Worm (Caenorhabditis elegans): Measurements from ENCODE around the gene str-208.

str-208 gene

DNA sequence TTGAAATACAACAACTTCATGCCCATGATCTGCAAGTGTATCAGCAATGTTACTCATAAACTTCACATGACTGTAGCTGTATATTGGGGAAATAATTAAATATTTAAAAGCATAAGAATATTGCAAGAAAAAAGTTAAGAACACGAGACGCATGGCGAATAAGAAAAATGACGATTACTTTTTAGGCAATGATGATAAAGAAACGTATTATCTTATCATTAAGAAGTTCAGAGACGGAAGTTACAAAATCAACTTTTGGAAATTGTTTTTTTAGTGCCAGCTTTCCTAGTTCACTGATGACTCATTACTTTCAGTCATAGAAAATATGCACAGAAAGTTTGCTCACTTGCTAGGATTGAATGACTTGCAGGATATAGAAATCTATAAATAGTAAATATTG, 43.8 kb downstream of the str-208 start, which contains the start of gene ugt-7:
Gene ugt-7, minus strand, starts transcription at position 161 of the 400 bp plus-strand sequence.
- TF ChIP-seq pes-1 (GFP tag; IDR thresholded peaks at IDR 0.05): no peak
- no peak for TF ChIP-seq ama-1 (optimal IDR thresholded peaks at IDR 0.05)
- no peak for TF ChIP-seq tra-4 (tag; optimal IDR thresholded peaks at IDR 0.05)
- TF ChIP-seq ets-7 (tag; optimal IDR thresholded peaks at IDR 0.05): no peak
- TF ChIP-seq hmbx-1 (tag; optimal IDR thresholded peaks at IDR 0.05): no peak
- no peak for TF ChIP-seq ceh-36 (tag; optimal IDR thresholded peaks at IDR 0.05)
- no peak for TF ChIP-seq tbx-37 (GFP tag; conservative IDR thresholded peaks at IDR 0.05)
- no peak for TF ChIP-seq B0310.2 (tag; optimal IDR thresholded peaks at IDR 0.05)

DNA sequence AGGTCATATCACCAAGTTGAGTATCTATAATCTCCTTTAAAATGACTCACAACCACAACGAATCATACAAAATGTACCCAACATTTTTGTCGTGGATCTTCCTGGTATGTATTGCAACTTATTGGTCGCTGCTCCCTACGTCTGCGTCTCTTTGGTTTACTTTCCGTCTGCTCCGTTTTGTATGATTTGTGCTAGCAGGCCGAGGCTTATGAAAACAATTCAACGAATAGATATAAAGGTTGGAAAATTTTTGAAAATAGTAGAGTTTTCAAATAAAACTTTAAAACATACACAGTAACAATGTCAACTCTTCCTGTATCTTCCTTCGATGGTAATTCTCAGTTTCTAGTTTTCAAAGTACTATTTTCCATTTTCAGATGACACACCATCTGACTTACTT, 44.8 kb downstream of the str-208 start, which contains the start of gene srr-8:
Gene srr-8, plus strand, starts transcription at position 301 of the 400 bp plus-strand sequence.
- TF ChIP-seq aly-1 (tag; optimal IDR thresholded peaks at IDR 0.05) (no peak), pes-1 (GFP tag; IDR thresholded peaks at IDR 0.05) (no peak), tbx-37 (GFP tag; conservative IDR thresholded peaks at IDR 0.05) (no peak), tra-4 (tag; optimal IDR thresholded peaks at IDR 0.05) (no peak), hmg-4 (GFP tag; optimal IDR thresholded peaks at IDR 0.05) (no peak), ets-7 (tag; optimal IDR thresholded peaks at IDR 0.05) (no peak), ceh-36 (tag; optimal IDR thresholded peaks at IDR 0.05) (no peak), tbx-11 (GFP tag; IDR thresholded peaks at IDR 0.05) (no peak), flt-1 (GFP tag; IDR thresholded peaks at IDR 0.05) (no peak), sea-1 (GFP tag; conservative IDR thresholded peaks at IDR 0.05) (no peak), B0310.2 (tag; optimal IDR thresholded peaks at IDR 0.05) (no peak), hnd-1 (tag; optimal IDR thresholded peaks at IDR 0.05) (no peak), F13C5.2 (tag; optimal IDR thresholded peaks at IDR 0.05) (no peak), ama-1 (optimal IDR thresholded peaks at IDR 0.05) (no peak), ceh-13 (GFP tag; optimal IDR thresholded peaks at IDR 0.05) (no peak)

Data from whole organism, early embryonic.